Worm (Caenorhabditis elegans) whole organism, L2 larva: ENCODE results near the gene glt-4.

Experiments used
- C34F6.9 ChIP-seq: fragments of 150-350 bp; optimal IDR thresholded peaks from 2 replicates; lab custom pipeline; 2014; ENCODE audit warnings: missing biosample characterization, missing genetic modification characterization
- F13H6.1 ChIP-seq: sonication (generic microtip); optimal IDR thresholded peaks from 2 replicates; lab custom pipeline; 2016; ENCODE audit warnings: missing genetic modification characterization, missing compliant biosample characterization
- R02D3.7 ChIP-seq: fragments of 150-350 bp; optimal IDR thresholded peaks from 2 replicates; lab custom pipeline; 2014; ENCODE audit warnings: missing biosample characterization, missing genetic modification characterization
- ZK546.5 ChIP-seq: sonication (generic microtip); optimal IDR thresholded peaks from 2 replicates; lab custom pipeline; 2017; ENCODE audit warnings: missing biosample characterization, missing genetic modification characterization
- alr-1 ChIP-seq: fragments of 150-350 bp; optimal IDR thresholded peaks from 2 replicates; lab custom pipeline; 2014; ENCODE audit warnings: missing biosample characterization, missing genetic modification characterization
- aly-2 ChIP-seq: fragments of 150-350 bp; optimal IDR thresholded peaks from 2 replicates; lab custom pipeline; 2014; ENCODE audit warnings: missing biosample characterization, missing genetic modification characterization
- ama-1 ChIP-seq: fragments of 150-350 bp; optimal IDR thresholded peaks from 2 replicates; lab custom pipeline; 2018; ENCODE audit warnings: inconsistent platforms
- blmp-1 ChIP-seq: sonication (generic microtip); optimal IDR thresholded peaks from 2 replicates; lab custom pipeline; 2017; ENCODE audit warnings: missing genetic modification characterization, mild to moderate bottlenecking, missing compliant biosample characterization, antibody characterized with exemption, moderate library complexity; ENCODE audit not compliant: insufficient read depth
- ceh-16 ChIP-seq: fragments of 150-350 bp; optimal IDR thresholded peaks from 2 replicates; lab custom pipeline; 2014; ENCODE audit warnings: missing biosample characterization, missing genetic modification characterization
- ceh-82 ChIP-seq: fragments of 150-350 bp; optimal IDR thresholded peaks from 2 replicates; lab custom pipeline; 2014; ENCODE audit warnings: missing biosample characterization, missing genetic modification characterization
- crh-2 ChIP-seq: sonication (generic microtip); optimal IDR thresholded peaks from 2 replicates; lab custom pipeline; 2017; ENCODE audit warnings: missing biosample characterization, missing genetic modification characterization
- dmd-4 ChIP-seq: sonication (generic microtip); optimal IDR thresholded peaks from 2 replicates; lab custom pipeline; 2017; ENCODE audit warnings: missing biosample characterization, missing genetic modification characterization
- egl-27 ChIP-seq: sonication (generic microtip); optimal IDR thresholded peaks from 3 replicates; lab custom pipeline; 2017; ENCODE audit warnings: missing biosample characterization, missing genetic modification reagents, missing genetic modification characterization
- elt-1 ChIP-seq: fragments of 150-350 bp; optimal IDR thresholded peaks from 2 replicates; lab custom pipeline; 2014; ENCODE audit warnings: missing biosample characterization, missing genetic modification characterization
- elt-3 ChIP-seq: sonication (generic microtip); optimal IDR thresholded peaks from 2 replicates; lab custom pipeline; 2017; ENCODE audit warnings: missing biosample characterization, missing genetic modification characterization
- fos-1 ChIP-seq: fragments of 150-350 bp; optimal IDR thresholded peaks from 2 replicates; lab custom pipeline; 2014; ENCODE audit warnings: missing biosample characterization, missing genetic modification characterization
- gmeb-1 ChIP-seq: fragments of 150-350 bp; optimal IDR thresholded peaks from 2 replicates; lab custom pipeline; 2014; ENCODE audit warnings: missing biosample characterization, missing genetic modification characterization
- lin-11 ChIP-seq: fragments of 150-350 bp; sonication (generic microtip); optimal IDR thresholded peaks from 2 replicates; lab custom pipeline; 2014; ENCODE audit warnings: missing biosample characterization, missing genetic modification characterization, inconsistent platforms, mixed read lengths
- lin-13 ChIP-seq: fragments of 150-350 bp; optimal IDR thresholded peaks from 2 replicates; lab custom pipeline; 2014; ENCODE audit warnings: missing biosample characterization, missing genetic modification reagents, missing genetic modification characterization
- lin-39 ChIP-seq: fragments of 150-350 bp; optimal IDR thresholded peaks from 2 replicates; lab custom pipeline; 2014; ENCODE audit warnings: missing biosample characterization, missing genetic modification reagents, missing genetic modification characterization
- lsy-2 ChIP-seq, 2 experiments: fragments of 150-350 bp in 1 of 2; sonication (generic microtip) in 1 of 2; optimal IDR thresholded peaks; 2 replicates each; lab custom pipeline; 2014 to 2017; ENCODE audit warnings: missing biosample characterization in 2 of 2, missing genetic modification characterization in 2 of 2
- mab-5 ChIP-seq: fragments of 150-350 bp; optimal IDR thresholded peaks from 2 replicates; lab custom pipeline; 2014; ENCODE audit warnings: missing biosample characterization, missing genetic modification characterization
- mbf-1 ChIP-seq: sonication (generic microtip); optimal IDR thresholded peaks from 2 replicates; lab custom pipeline; 2017; ENCODE audit warnings: missing biosample characterization, missing genetic modification characterization
- mdl-1 ChIP-seq, 2 experiments: fragments of 150-350 bp in 1 of 2; sonication (generic microtip) in 1 of 2; optimal IDR thresholded peaks; 2 replicates each; lab custom pipeline; 2017; ENCODE audit warnings: missing biosample characterization in 2 of 2, missing genetic modification characterization in 2 of 2
- nhr-10 ChIP-seq: sonication (generic microtip); optimal IDR thresholded peaks from 2 replicates; lab custom pipeline; 2017; ENCODE audit warnings: missing biosample characterization, missing genetic modification characterization
- nhr-11 ChIP-seq: fragments of 150-350 bp; optimal IDR thresholded peaks from 2 replicates; lab custom pipeline; 2014; ENCODE audit warnings: missing biosample characterization, missing genetic modification characterization
- nhr-12 ChIP-seq: fragments of 150-350 bp; optimal IDR thresholded peaks from 2 replicates; lab custom pipeline; 2014; ENCODE audit warnings: missing biosample characterization, missing genetic modification characterization
- nhr-129 ChIP-seq: fragments of 150-350 bp; optimal IDR thresholded peaks from 2 replicates; lab custom pipeline; 2014; ENCODE audit warnings: missing biosample characterization, missing genetic modification characterization
- nhr-237 ChIP-seq: fragments of 150-350 bp; optimal IDR thresholded peaks from 2 replicates; lab custom pipeline; 2014; ENCODE audit warnings: missing biosample characterization, missing genetic modification characterization
- nhr-25 ChIP-seq: fragments of 150-350 bp; sonication (generic microtip); optimal IDR thresholded peaks from 3 replicates; lab custom pipeline; 2014; ENCODE audit warnings: missing biosample characterization, missing genetic modification characterization
- nhr-6 ChIP-seq: fragments of 150-350 bp; optimal IDR thresholded peaks from 2 replicates; lab custom pipeline; 2014; ENCODE audit warnings: missing biosample characterization, missing genetic modification characterization
- nhr-77 ChIP-seq: fragments of 150-350 bp; optimal IDR thresholded peaks from 2 replicates; lab custom pipeline; 2014; ENCODE audit warnings: missing biosample characterization, missing genetic modification characterization
- peb-1 ChIP-seq: fragments of 150-350 bp; optimal IDR thresholded peaks from 2 replicates; lab custom pipeline; 2014; ENCODE audit warnings: missing biosample characterization, missing genetic modification characterization
- sem-4 ChIP-seq: fragments of 150-350 bp; optimal IDR thresholded peaks from 2 replicates; lab custom pipeline; 2014; ENCODE audit warnings: missing biosample characterization, missing genetic modification reagents, missing genetic modification characterization
- skn-1 ChIP-seq: sonication (generic microtip); optimal IDR thresholded peaks from 2 replicates; lab custom pipeline; 2017; ENCODE audit warnings: missing biosample characterization, missing genetic modification characterization
- sma-3 ChIP-seq: sonication (generic microtip); optimal IDR thresholded peaks from 2 replicates; lab custom pipeline; 2016; ENCODE audit warnings: missing genetic modification reagents, missing genetic modification characterization, missing compliant biosample characterization
- sma-9 ChIP-seq, 2 experiments: fragments of 150-350 bp in 1 of 2; sonication (generic microtip) in 1 of 2; optimal IDR thresholded peaks; 2 replicates each; lab custom pipeline; 2014 to 2016; ENCODE audit warnings: missing genetic modification characterization in 2 of 2, mild to moderate bottlenecking in 1 of 2, missing biosample characterization in 1 of 2, missing compliant biosample characterization in 1 of 2, missing genetic modification reagents in 1 of 2, moderate library complexity in 1 of 2
- snpc-4 ChIP-seq: fragments of 150-350 bp; optimal IDR thresholded peaks from 2 replicates; lab custom pipeline; 2014; ENCODE audit warnings: missing biosample characterization, missing genetic modification characterization
- unc-39 ChIP-seq: fragments of 150-350 bp; optimal IDR thresholded peaks from 2 replicates; lab custom pipeline; 2014; ENCODE audit warnings: missing biosample characterization, missing genetic modification characterization
- unc-55 ChIP-seq: fragments of 150-350 bp; sonication (generic microtip); optimal IDR thresholded peaks from 3 replicates; lab custom pipeline; 2014; ENCODE audit warnings: missing biosample characterization, missing genetic modification reagents, missing genetic modification characterization
- unc-62 ChIP-seq: fragments of 150-350 bp; optimal IDR thresholded peaks from 2 replicates; lab custom pipeline; 2014; ENCODE audit warnings: missing biosample characterization, missing genetic modification reagents, missing genetic modification characterization
- zag-1 ChIP-seq: fragments of 150-350 bp; optimal IDR thresholded peaks from 2 replicates; lab custom pipeline; 2014; ENCODE audit warnings: missing biosample characterization, missing genetic modification characterization
- ztf-1 ChIP-seq: fragments of 200-800 bp; sonication (Bioruptor generic); conservative IDR thresholded peaks from 2 replicates; pipeline ENCODE4 v1.3.6; 2022; ENCODE audit warnings: missing genetic modification characterization, missing compliant biosample characterization
- ztf-11 ChIP-seq: sonication (generic microtip); optimal IDR thresholded peaks from 2 replicates; lab custom pipeline; 2017; ENCODE audit warnings: missing biosample characterization, missing genetic modification characterization
- ztf-4 ChIP-seq: fragments of 150-350 bp; optimal IDR thresholded peaks from 2 replicates; lab custom pipeline; 2014; ENCODE audit warnings: missing biosample characterization, missing genetic modification characterization

The glt-4 gene

ce11 chrX:6450839-6451491 lies 47.7 kb downstream of the glt-4 start, which contains the start of the genes grl-6 and K10C2.6:
grl-6 (minus strand) TSS chrX:6450939.
K10C2.6 (plus strand) TSS chrX:6451441.
- TF ChIP-seq egl-27 (no peak), ztf-1 (no peak), lsy-2 (tag; optimal IDR thresholded peaks at IDR 0.05; lab: Kevin White, UChicago) (no peak), nhr-237 (tag; lab: Kevin White, UChicago) (no peak), nhr-6 (tag; lab: Kevin White, UChicago) (no peak), nhr-25 (tag; lab: Kevin White, UChicago) (no peak), ZK546.5 (tag; lab: Kevin White, UChicago) (no peak), elt-1 (tag; lab: Kevin White, UChicago) (no peak), ceh-82 (tag; lab: Kevin White, UChicago) (no peak), unc-55 (GFP tag; lab: Kevin White, UChicago) (no peak), gmeb-1 (no peak), lin-13 (GFP tag; lab: Kevin White, UChicago) (no peak), skn-1 (tag; lab: Kevin White, UChicago) (no peak), nhr-77 (no peak), nhr-12 (tag; lab: Kevin White, UChicago) (no peak)

DNA sequence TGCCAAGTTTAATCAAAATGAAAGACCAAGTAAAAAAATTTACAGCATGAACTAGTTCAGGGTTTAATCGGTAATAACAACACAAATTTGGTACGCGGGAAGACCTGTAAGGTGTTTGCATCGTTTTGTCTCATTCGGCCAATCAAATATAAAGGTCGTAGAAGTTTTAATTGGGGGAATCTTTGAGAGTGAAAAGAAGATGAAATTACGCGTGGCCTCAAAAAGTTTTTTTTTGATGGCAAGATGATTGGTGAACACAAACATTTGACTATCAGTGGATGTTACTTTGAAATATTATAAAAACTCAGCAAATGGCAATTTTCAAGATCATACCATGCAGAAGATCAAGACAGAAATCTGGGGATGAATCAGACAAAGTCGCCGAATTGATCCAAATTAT lies 51.9 kb downstream of the glt-4 start, which contains the start of gene nas-33:
Gene nas-33, minus strand, starts transcription at position 101 of the 400 bp plus-strand sequence.
- TF ChIP-seq blmp-1 (tag; lab: Kevin White, UChicago): no peak
- TF ChIP-seq nhr-6 (tag; lab: Kevin White, UChicago): no peak
- TF ChIP-seq elt-3: no peak
- TF ChIP-seq sma-9 (GFP tag; optimal IDR thresholded peaks at IDR 0.05; lab: Kevin White, UChicago): no peak
- TF ChIP-seq sma-9 (tag; optimal IDR thresholded peaks at IDR 0.05; lab: Kevin White, UChicago): no peak
- no peak for TF ChIP-seq ceh-16 (tag; lab: Kevin White, UChicago)
- TF ChIP-seq lin-39 (tag; lab: Kevin White, UChicago): no peak
- no peak for TF ChIP-seq zag-1 (tag; lab: Kevin White, UChicago)
- TF ChIP-seq ztf-4: no peak
- no peak for TF ChIP-seq unc-62 (GFP tag; lab: Kevin White, UChicago)
- TF ChIP-seq nhr-10 (tag; lab: Kevin White, UChicago): no peak
- no peak for TF ChIP-seq sem-4 (tag; lab: Kevin White, UChicago)
- no peak for TF ChIP-seq lsy-2 (tag; optimal IDR thresholded peaks at IDR 0.05; lab: Kevin White, UChicago)
- TF ChIP-seq aly-2: no peak
- no peak for TF ChIP-seq dmd-4
- no peak for TF ChIP-seq lin-13 (GFP tag; lab: Kevin White, UChicago)
- no peak for TF ChIP-seq gmeb-1
- no peak for TF ChIP-seq nhr-237 (tag; lab: Kevin White, UChicago)
- no peak for TF ChIP-seq nhr-129
- TF ChIP-seq ztf-11 (tag; lab: Kevin White, UChicago): no peak
- no peak for TF ChIP-seq crh-2 (tag; lab: Kevin White, UChicago)
- TF ChIP-seq, all 48 proteins: peak for 0

- TF ChIP-seq ceh-16 (tag; lab: Kevin White, UChicago) (no peak), ztf-11 (tag; lab: Kevin White, UChicago) (no peak), lin-11 (no peak), sem-4 (tag; lab: Kevin White, UChicago) (no peak), crh-2 (tag; lab: Kevin White, UChicago) (peak; percentile 70), lsy-2 (tag; optimal IDR thresholded peaks at IDR 0.05; lab: Kevin White, UChicago) (no peak), nhr-25 (tag; lab: Kevin White, UChicago) (no peak), ceh-82 (tag; lab: Kevin White, UChicago) (no peak), R02D3.7 (no peak), elt-1 (tag; lab: Kevin White, UChicago) (no peak), skn-1 (tag; lab: Kevin White, UChicago) (no peak), mdl-1 (tag; optimal IDR thresholded peaks at IDR 0.05; lab: Kevin White, UChicago) (no peak), blmp-1 (tag; lab: Kevin White, UChicago) (no peak), sma-3 (no peak), C34F6.9 (tag; lab: Kevin White, UChicago) (no peak), dmd-4 (no peak), sma-9 (GFP tag; optimal IDR thresholded peaks at IDR 0.05; lab: Kevin White, UChicago) (peak; percentile 68), sma-9 (tag; optimal IDR thresholded peaks at IDR 0.05; lab: Kevin White, UChicago) (no peak), nhr-10 (tag; lab: Kevin White, UChicago) (no peak), nhr-129 (no peak), nhr-6 (tag; lab: Kevin White, UChicago) (no peak), elt-3 (no peak), mab-5 (no peak), nhr-12 (tag; lab: Kevin White, UChicago) (no peak), unc-39 (tag; lab: Kevin White, UChicago) (no peak), fos-1 (tag; lab: Kevin White, UChicago) (peak; percentile 92), alr-1 (tag; lab: Kevin White, UChicago) (no peak), nhr-11 (tag; lab: Kevin White, UChicago) (no peak), ama-1 (lab: Kevin White, UChicago) (no peak), peb-1 (tag; lab: Kevin White, UChicago) (no peak), mbf-1 (tag; lab: Kevin White, UChicago) (no peak), lin-13 (GFP tag; lab: Kevin White, UChicago) (no peak), zag-1 (tag; lab: Kevin White, UChicago) (no peak), egl-27 (peak; percentile 44), nhr-77 (no peak), snpc-4 (no peak), unc-62 (GFP tag; lab: Kevin White, UChicago) (no peak), nhr-237 (tag; lab: Kevin White, UChicago) (no peak), F13H6.1 (tag; lab: Kevin White, UChicago) (peak; percentile 63), unc-55 (GFP tag; lab: Kevin White, UChicago) (no peak)
Observed at ce11 chrX:6456567-6456966, 53.3 kb downstream of the glt-4 start, which contains the start of gene pept-1. pept-1 (plus strand) TSS chrX:6456872.
